Worm (Caenorhabditis elegans): ENCODE measurements around the gene mps-4.

- TF ChIP-seq ztf-29 (GFP tag; IDR thresholded peaks at IDR 0.05): no peak
- no peak for TF ChIP-seq klf-2 (GFP tag; conservative IDR thresholded peaks at IDR 0.05)
- TF ChIP-seq flt-1 (GFP tag; IDR thresholded peaks at IDR 0.05): no peak
- no peak for TF ChIP-seq tab-1 (GFP tag; IDR thresholded peaks at IDR 0.05)
- TF ChIP-seq ztf-23 (GFP tag; IDR thresholded peaks at IDR 0.05): no peak
Observed at ce11 chrIII:8318488-8318887, 46.9 kb upstream of the mps-4 start, which contains the start of gene sas-4.
